Fruit fly (Drosophila melanogaster): ENCODE results near the gene CG6686.
"Not testable (repeated sequence)": the region's sequence is repeated elsewhere in the genome, so short reads cannot be mapped to it uniquely, and the experiment has no call there.

DNA sequence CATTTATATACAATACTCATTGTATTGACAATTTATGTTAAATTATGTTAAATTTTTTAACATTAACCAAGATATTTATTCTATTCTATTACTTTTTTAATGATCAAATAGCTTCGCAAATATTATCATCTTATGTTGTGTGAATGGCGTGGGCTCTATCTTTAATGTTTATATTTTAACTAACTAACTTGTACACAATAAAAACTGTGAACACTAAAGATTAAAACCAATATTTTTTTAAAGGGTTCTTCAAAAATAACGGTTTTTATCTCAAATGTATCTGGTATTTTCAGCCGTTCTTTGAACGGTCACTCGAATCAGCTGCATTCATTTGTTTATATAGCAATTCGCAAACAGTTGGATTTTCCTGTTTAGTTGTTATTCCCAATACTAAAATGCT, 8.7 kb upstream of the CG6686 start, which contains the start of gene Ada1-1:
- TF ChIP-seq CG6854 (GFP tag; optimal IDR thresholded peaks at IDR 0.05); vri (GFP tag; optimal IDR thresholded peaks at IDR 0.05); Ets96B (tag; optimal IDR thresholded peaks at IDR 0.05): not testable (repeated sequence)

Data from whole organism, prepupa.